Worm (Caenorhabditis elegans): Measurements from ENCODE around the gene adal-1.

adal-1 gene

ce11 chrII:6913309-6913708, 19.9 kb upstream of the adal-1 start, which contains the start of gene cyn-10 (continued):
- TF ChIP-seq F49E8.2 (tag; optimal IDR thresholded peaks at IDR 0.05; ENCODE audit: insufficient read depth) (no peak), tbx-9 (tag; optimal IDR thresholded peaks at IDR 0.05; ENCODE audit: borderline replicate concordance) (no peak), let-526 (GFP tag; IDR thresholded peaks at IDR 0.05) (peak; percentile 86; the same call in 1 of the 2 replicates), F39B2.1 (GFP tag; IDR thresholded peaks at IDR 0.05) (0 out of 2 replicates have a peak, but pooled peaks have one; percentile 53), nhr-90 (tag; optimal IDR thresholded peaks at IDR 0.05) (no peak), rpc-1 (optimal IDR thresholded peaks at IDR 0.05) (no peak), rpc-1 (tag; optimal IDR thresholded peaks at IDR 0.05) (no peak), nhr-27 (tag; optimal IDR thresholded peaks at IDR 0.05) (no peak), Y56A3A.18 (GFP tag; IDR thresholded peaks at IDR 0.05) (no peak), chd-7 (tag; optimal IDR thresholded peaks at IDR 0.05) (no peak), atf-7 (tag; optimal IDR thresholded peaks at IDR 0.05) (peak; percentile 21), pbrm-1 (GFP tag; IDR thresholded peaks at IDR 0.05) (peak; percentile 72; the same call in 1 of the 2 replicates), lin-35 (GFP tag; optimal IDR thresholded peaks at IDR 0.05) (peak in 2 of 3 experiments; percentile 42 to 94), F33H1.4 (GFP tag; IDR thresholded peaks at IDR 0.05) (peak; percentile 58), Y95B8A.8 (GFP tag; IDR thresholded peaks at IDR 0.05) (no peak), rcor-1 (GFP tag; IDR thresholded peaks at IDR 0.05) (peak; percentile 72), B0035.1 (tag; optimal IDR thresholded peaks at IDR 0.05) (no peak), lin-54 (GFP tag; optimal IDR thresholded peaks at IDR 0.05) (peak; percentile 94), nfya-2 (GFP tag; IDR thresholded peaks at IDR 0.05) (no peak), unc-62 (GFP tag; optimal IDR thresholded peaks at IDR 0.05) (no peak), mxl-1 (tag; optimal IDR thresholded peaks at IDR 0.05) (no peak), egl-44 (GFP tag; IDR thresholded peaks at IDR 0.05) (no peak), nhr-179 (tag; optimal IDR thresholded peaks at IDR 0.05) (no peak), Y53F4B.3 (GFP tag; IDR thresholded peaks at IDR 0.05) (no peak), ZK185.1 (tag; optimal IDR thresholded peaks at IDR 0.05; ENCODE audit: poor library complexity, severe bottlenecking) (peak; percentile 92), ztf-3 (GFP tag; optimal IDR thresholded peaks at IDR 0.05) (no peak), lir-1 (GFP tag; conservative IDR thresholded peaks at IDR 0.05) (peak; percentile 83), cebp-2 (GFP tag; IDR thresholded peaks at IDR 0.05) (0 out of 2 replicates have a peak, but pooled peaks have one; percentile 21), efl-1 (GFP tag; optimal IDR thresholded peaks at IDR 0.05) (peak; percentile 65), bed-2 (GFP tag; IDR thresholded peaks at IDR 0.05) (peak; percentile 82; the same call in 1 of the 2 replicates), B0336.3 (GFP tag; IDR thresholded peaks at IDR 0.05) (no peak), unc-130 (GFP tag; optimal IDR thresholded peaks at IDR 0.05) (peak; percentile 84), madf-6 (GFP tag; IDR thresholded peaks at IDR 0.05) (no peak), akir-1 (GFP tag; optimal IDR thresholded peaks at IDR 0.05) (peak; percentile 20)

- TF ChIP-seq dpff-1 (tag; optimal IDR thresholded peaks at IDR 0.05), result no peak
- no peak for TF ChIP-seq F57A8.1 (GFP tag; optimal IDR thresholded peaks at IDR 0.05)
- no peak for TF ChIP-seq bed-1 (GFP tag; IDR thresholded peaks at IDR 0.05)
- peak; percentile 46 for TF ChIP-seq somi-1 (GFP tag; optimal IDR thresholded peaks at IDR 0.05)
- TF ChIP-seq snpc-1.3 (tag; optimal IDR thresholded peaks at IDR 0.05; ENCODE audit: insufficient read depth), result no peak
Observed at ce11 chrII:6909568-6910122, 16.2 kb upstream of the adal-1 start, which contains the start of gene asm-1. TSS of gene asm-1 (plus strand) at chrII:6910072.
